Fruit fly (Drosophila melanogaster) whole organism, wandering third instar larva: ENCODE results near the gene nmo.

Experiments used
- Dfd ChIP-seq: fragments of >200 bp; optimal IDR thresholded peaks from 2 replicates; lab custom pipeline; 2017; ENCODE audit warnings: missing biosample characterization, missing genetic modification characterization
- Sp1 ChIP-seq: fragments of 200-800 bp; sonication (Bioruptor generic); optimal IDR thresholded peaks from 3 replicates; lab custom pipeline; 2019; ENCODE audit warnings: missing biosample characterization, mild to moderate bottlenecking, missing genetic modification characterization, moderate library complexity
- dmrt93B ChIP-seq: fragments of 200-800 bp; sonication (Bioruptor generic); optimal IDR thresholded peaks from 2 replicates; lab custom pipeline; 2018; ENCODE audit warnings: missing biosample characterization, mild to moderate bottlenecking, missing genetic modification characterization
- foxo ChIP-seq, 2 experiments: fragments of 200-800 bp; sonication (Bioruptor generic); optimal IDR thresholded peaks; 2 replicates in 1 of 2; 3 replicates in 1 of 2; lab custom pipeline; 2016 to 2017; ENCODE audit warnings: missing biosample characterization in 2 of 2, missing genetic modification characterization in 2 of 2
- fru ChIP-seq: fragments of 200-800 bp; sonication (Bioruptor generic); optimal IDR thresholded peaks from 3 replicates; lab custom pipeline; 2016; ENCODE audit warnings: missing biosample characterization, mild to moderate bottlenecking, missing genetic modification characterization
- pan ChIP-seq: fragments of >200 bp; optimal IDR thresholded peaks from 2 replicates; lab custom pipeline; 2017
- psq ChIP-seq: fragments of 200-800 bp; sonication (Bioruptor generic); optimal IDR thresholded peaks from 3 replicates; lab custom pipeline; 2017; ENCODE audit warnings: missing biosample characterization, mild to moderate bottlenecking, missing genetic modification characterization, moderate library complexity
- tai ChIP-seq: sonication (Bioruptor generic); optimal IDR thresholded peaks from 2 replicates; lab custom pipeline; 2016; ENCODE audit warnings: missing biosample characterization, missing genetic modification characterization
- usp ChIP-seq: fragments of >200 bp; optimal IDR thresholded peaks from 2 replicates; lab custom pipeline; 2017; ENCODE audit warnings: missing biosample characterization, missing genetic modification characterization

DNA sequence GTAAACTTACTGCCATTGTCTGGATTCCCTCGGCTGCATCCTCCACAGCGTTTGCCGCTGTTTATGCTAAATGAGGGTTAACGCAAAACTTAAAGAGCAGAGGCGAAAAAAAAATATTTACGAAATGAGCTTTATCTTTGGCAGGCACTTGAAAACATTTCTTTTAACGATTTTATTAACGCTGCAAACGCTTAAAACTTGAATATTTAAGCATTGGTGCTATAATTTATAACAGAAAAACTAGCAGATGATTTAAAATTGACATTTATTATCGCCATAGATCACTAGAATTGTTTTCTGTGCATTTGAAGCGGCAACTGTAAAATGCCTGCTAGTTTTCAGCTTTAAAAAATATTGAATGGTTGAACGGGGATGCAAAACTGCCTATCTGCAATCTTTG lies 11.4 kb downstream of the nmo start:
- no peak for TF ChIP-seq pan (lab: Kevin White, UChicago)
- TF ChIP-seq Dfd (GFP tag; lab: Kevin White, UChicago): no peak
- no peak for TF ChIP-seq usp (GFP tag; lab: Kevin White, UChicago)
- no peak for TF ChIP-seq tai
- no peak for TF ChIP-seq fru (GFP tag; lab: Kevin White, UChicago)
- TF ChIP-seq psq: no peak
- TF ChIP-seq Sp1 (GFP tag; lab: Kevin White, UChicago): no peak
- TF ChIP-seq dmrt93B (GFP tag; lab: Kevin White, UChicago): no peak
- TF ChIP-seq foxo (GFP tag; optimal IDR thresholded peaks at IDR 0.05; lab: Kevin White, UChicago): no peak
